Worm (Caenorhabditis elegans): Measurements from ENCODE around the gene ZC412.5.

Gene ZC412.5

ce11 chrV:14848510-14849206 lies 26.6 kb downstream of the ZC412.5 start:
- peak; percentile 2 for TF ChIP-seq unc-62 (GFP tag; optimal IDR thresholded peaks at IDR 0.05)
- TF ChIP-seq ama-1 (optimal IDR thresholded peaks at IDR 0.05), result peak; percentile 80
- no peak for TF ChIP-seq R02D3.7 (tag; optimal IDR thresholded peaks at IDR 0.05)
- no peak for TF ChIP-seq fkh-10 (GFP tag; optimal IDR thresholded peaks at IDR 0.05)
- TF ChIP-seq eor-1 (tag; optimal IDR thresholded peaks at IDR 0.05), result no peak
- TF ChIP-seq mdl-1 (tag; optimal IDR thresholded peaks at IDR 0.05), result peak; percentile 73
- TF ChIP-seq fos-1 (tag; optimal IDR thresholded peaks at IDR 0.05), result no peak
- TF ChIP-seq elt-1 (tag; optimal IDR thresholded peaks at IDR 0.05), result no peak
- TF ChIP-seq snpc-4 (tag; optimal IDR thresholded peaks at IDR 0.05), result no peak
- peak; percentile 24 for TF ChIP-seq hmg-11 (tag; optimal IDR thresholded peaks at IDR 0.05)
- no peak for TF ChIP-seq egl-5 (tag; optimal IDR thresholded peaks at IDR 0.05)
- TF ChIP-seq nhr-25 (tag; optimal IDR thresholded peaks at IDR 0.05), result peak; percentile 64
- TF ChIP-seq pha-4 (tag; optimal IDR thresholded peaks at IDR 0.05), result peak; percentile 66
- peak; percentile 1 for TF ChIP-seq ceh-28 (tag; optimal IDR thresholded peaks at IDR 0.05)
- peak; percentile 7 for TF ChIP-seq jun-1 (tag; optimal IDR thresholded peaks at IDR 0.05)
- peak; percentile 11 for TF ChIP-seq pqm-1 (tag; optimal IDR thresholded peaks at IDR 0.05)
- TF ChIP-seq elt-2 (tag; optimal IDR thresholded peaks at IDR 0.05), result peak; percentile 76
- TF ChIP-seq skn-1 (tag; optimal IDR thresholded peaks at IDR 0.05), result peak; percentile 10
- no peak for TF ChIP-seq egl-27 (tag; optimal IDR thresholded peaks at IDR 0.05)
- no peak for TF ChIP-seq sea-2 (GFP tag; optimal IDR thresholded peaks at IDR 0.05)
- peak; percentile 28 for TF ChIP-seq lin-39 (tag; optimal IDR thresholded peaks at IDR 0.05)
- peak; percentile 61 for TF ChIP-seq nfya-1 (tag; optimal IDR thresholded peaks at IDR 0.05; ENCODE audit: insufficient read depth)
- TF ChIP-seq nhr-23 (tag; optimal IDR thresholded peaks at IDR 0.05), result peak; percentile 51
- TF ChIP-seq ceh-9 (tag; optimal IDR thresholded peaks at IDR 0.05), result no peak
- no peak for TF ChIP-seq nhr-67 (tag; optimal IDR thresholded peaks at IDR 0.05)
- TF ChIP-seq mml-1 (tag; optimal IDR thresholded peaks at IDR 0.05), result no peak
- TF ChIP-seq ztf-11 (tag; optimal IDR thresholded peaks at IDR 0.05), result no peak

DNA sequence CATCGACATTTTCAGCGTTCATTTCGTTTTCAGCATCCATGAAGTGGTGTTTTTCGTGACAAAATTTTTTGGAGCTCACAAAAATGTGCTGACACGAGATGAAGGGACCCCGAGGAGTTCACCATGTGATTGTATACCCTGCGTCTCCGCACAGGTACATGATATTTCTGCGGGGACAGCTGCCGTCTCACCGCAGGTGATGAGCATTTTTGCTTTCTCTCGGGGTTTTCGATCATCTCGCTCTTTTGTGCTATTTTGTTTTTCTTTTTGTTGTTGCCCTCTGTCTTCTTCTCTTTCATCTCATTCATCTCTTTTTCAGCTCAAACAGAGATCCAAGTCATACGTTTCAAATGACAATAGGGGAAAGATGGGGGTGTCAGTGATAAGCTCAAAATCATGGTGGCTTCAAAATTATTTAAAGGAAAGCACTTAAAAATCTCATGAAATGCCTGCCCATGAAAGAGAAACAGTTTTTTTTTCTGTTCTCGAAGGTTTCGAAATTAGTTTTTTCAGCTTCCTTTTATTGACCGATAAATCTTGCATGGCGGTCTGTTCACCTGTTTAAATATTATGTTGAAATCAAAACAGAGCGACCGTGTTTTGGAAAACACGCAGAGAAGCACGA lies 27.9 kb downstream of the ZC412.5 start, which contains the start of gene ret-1:
ret-1 (minus strand) TSS at position 123 of the 625 bp plus-strand sequence.
- peak; percentile 14 for TF ChIP-seq elt-2 (tag; optimal IDR thresholded peaks at IDR 0.05)
- peak; percentile 66 for TF ChIP-seq ama-1 (optimal IDR thresholded peaks at IDR 0.05)
- no peak for TF ChIP-seq nhr-11 (tag; optimal IDR thresholded peaks at IDR 0.05)
- TF ChIP-seq lsy-12 (tag; optimal IDR thresholded peaks at IDR 0.05), result peak; percentile 42
- peak; percentile 65 for TF ChIP-seq egl-5 (tag; optimal IDR thresholded peaks at IDR 0.05)
- no peak for TF ChIP-seq ztf-11 (tag; optimal IDR thresholded peaks at IDR 0.05)
- TF ChIP-seq nfya-1 (tag; optimal IDR thresholded peaks at IDR 0.05; ENCODE audit: insufficient read depth), result peak; percentile 38
- TF ChIP-seq lin-39 (tag; optimal IDR thresholded peaks at IDR 0.05), result peak; percentile 43

ce11 chrV:14841660-14842059 lies 33.6 kb downstream of the ZC412.5 start:
- TF ChIP-seq jun-1 (tag; optimal IDR thresholded peaks at IDR 0.05) (no peak), daf-12 (tag; optimal IDR thresholded peaks at IDR 0.05) (no peak), ztf-4 (tag; optimal IDR thresholded peaks at IDR 0.05) (no peak), eor-1 (tag; optimal IDR thresholded peaks at IDR 0.05) (no peak)

DNA sequence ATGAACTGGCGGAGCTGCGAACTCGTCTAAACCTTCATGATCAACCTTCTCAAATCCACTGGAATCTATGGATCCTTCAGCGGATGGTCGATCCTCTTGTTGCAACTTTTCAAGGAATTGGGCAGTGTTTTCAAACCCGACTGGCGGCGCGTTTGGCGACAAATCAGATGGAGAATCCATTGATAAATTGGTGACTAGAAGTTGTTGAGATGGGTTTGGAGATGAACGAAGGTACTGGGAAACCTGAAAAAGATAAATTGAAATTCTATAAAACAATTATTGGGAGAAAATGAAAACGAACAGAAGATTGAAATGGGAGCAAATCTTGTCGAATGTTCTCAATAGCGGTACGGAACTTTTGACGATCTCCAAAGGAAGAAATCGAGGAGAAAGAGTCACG lies 37.1 kb downstream of the ZC412.5 start:
- TF ChIP-seq nhr-12 (tag; optimal IDR thresholded peaks at IDR 0.05), result no peak
- no peak for TF ChIP-seq ama-1 (optimal IDR thresholded peaks at IDR 0.05)
- no peak for TF ChIP-seq nhr-237 (tag; optimal IDR thresholded peaks at IDR 0.05)
- TF ChIP-seq zag-1 (tag; optimal IDR thresholded peaks at IDR 0.05), result no peak
- no peak for TF ChIP-seq pqm-1 (tag; optimal IDR thresholded peaks at IDR 0.05)
- TF ChIP-seq nhr-67 (tag; optimal IDR thresholded peaks at IDR 0.05), result no peak
- no peak for TF ChIP-seq ztf-4 (tag; optimal IDR thresholded peaks at IDR 0.05)
- TF ChIP-seq ceh-28 (tag; optimal IDR thresholded peaks at IDR 0.05), result no peak
- TF ChIP-seq elt-1 (tag; optimal IDR thresholded peaks at IDR 0.05), result no peak
- TF ChIP-seq nhr-25 (tag; optimal IDR thresholded peaks at IDR 0.05), result no peak
- no peak for TF ChIP-seq egl-5 (tag; optimal IDR thresholded peaks at IDR 0.05)
- TF ChIP-seq aly-2 (tag; optimal IDR thresholded peaks at IDR 0.05), result no peak
- no peak for TF ChIP-seq fkh-2 (tag; optimal IDR thresholded peaks at IDR 0.05)
- TF ChIP-seq fkh-10 (GFP tag; optimal IDR thresholded peaks at IDR 0.05), result no peak
- TF ChIP-seq jun-1 (tag; optimal IDR thresholded peaks at IDR 0.05), result no peak
- no peak for TF ChIP-seq nfya-1 (tag; optimal IDR thresholded peaks at IDR 0.05; ENCODE audit: insufficient read depth)
- no peak for TF ChIP-seq lin-39 (tag; optimal IDR thresholded peaks at IDR 0.05)

Measured in whole organism, L3 larva.